Worm (Caenorhabditis elegans) whole organism, L3 larva: Measurements from ENCODE around the gene Y6G8.15.
A peak's percentile ranks its signal among the peaks of the same experiment; 100 is the strongest.
"Not testable (repeated sequence)": the region's sequence is repeated elsewhere in the genome, so short reads cannot be mapped to it uniquely, and the experiment has no call there.

Experiments used
- R02D3.7 ChIP-seq: fragments of 150-350 bp; optimal IDR thresholded peaks from 2 replicates; lab custom pipeline; 2014; ENCODE audit warnings: missing biosample characterization, missing genetic modification characterization
- aly-2 ChIP-seq: fragments of 150-350 bp; optimal IDR thresholded peaks from 2 replicates; lab custom pipeline; 2014; ENCODE audit warnings: missing biosample characterization, missing genetic modification characterization
- ceh-16 ChIP-seq: sonication (generic microtip); optimal IDR thresholded peaks from 2 replicates; lab custom pipeline; 2017; ENCODE audit warnings: missing biosample characterization, missing genetic modification characterization
- egl-27 ChIP-seq: sonication (generic microtip); optimal IDR thresholded peaks from 4 replicates; lab custom pipeline; 2017; ENCODE audit warnings: missing biosample characterization, missing genetic modification reagents, missing genetic modification characterization
- egl-5 ChIP-seq: fragments of 150-350 bp; optimal IDR thresholded peaks from 2 replicates; lab custom pipeline; 2017; ENCODE audit warnings: missing biosample characterization, missing genetic modification reagents, missing genetic modification characterization, inconsistent platforms
- elt-2 ChIP-seq: sonication (generic microtip); optimal IDR thresholded peaks from 2 replicates; lab custom pipeline; 2016; ENCODE audit warnings: missing genetic modification reagents, mild to moderate bottlenecking, missing genetic modification characterization, missing compliant biosample characterization
- elt-3 ChIP-seq, 3 experiments: fragments of 150-350 bp in 1 of 3; sonication (generic microtip) in 2 of 3; optimal IDR thresholded peaks; 2 replicates in 2 of 3; 4 replicates in 1 of 3; lab custom pipeline; 2014 to 2017; ENCODE audit warnings: missing biosample characterization in 3 of 3, missing genetic modification characterization in 3 of 3
- fos-1 ChIP-seq: fragments of 150-350 bp; optimal IDR thresholded peaks from 2 replicates; lab custom pipeline; 2014; ENCODE audit warnings: missing biosample characterization, missing genetic modification characterization
- hmg-11 ChIP-seq: sonication (generic microtip); optimal IDR thresholded peaks from 2 replicates; lab custom pipeline; 2016; ENCODE audit warnings: missing genetic modification characterization, missing compliant biosample characterization
- lin-39 ChIP-seq: fragments of 150-350 bp; optimal IDR thresholded peaks from 2 replicates; lab custom pipeline; 2018; ENCODE audit warnings: missing biosample characterization, missing genetic modification reagents, missing genetic modification characterization
- mdl-1 ChIP-seq: fragments of 150-350 bp; optimal IDR thresholded peaks from 2 replicates; lab custom pipeline; 2014; ENCODE audit warnings: missing biosample characterization, missing genetic modification characterization
- nfya-1 ChIP-seq: sonication (generic microtip); optimal IDR thresholded peaks from 2 replicates; lab custom pipeline; 2017; ENCODE audit warnings: missing genetic modification characterization, mild to moderate bottlenecking, missing compliant biosample characterization, antibody characterized with exemption, moderate library complexity; ENCODE audit not compliant: insufficient read depth
- nhr-11 ChIP-seq: fragments of 150-350 bp; optimal IDR thresholded peaks from 2 replicates; lab custom pipeline; 2014; ENCODE audit warnings: missing biosample characterization, missing genetic modification characterization
- nhr-12 ChIP-seq: fragments of 150-350 bp; optimal IDR thresholded peaks from 2 replicates; lab custom pipeline; 2014; ENCODE audit warnings: missing biosample characterization, missing genetic modification characterization
- nhr-237 ChIP-seq: fragments of 150-350 bp; optimal IDR thresholded peaks from 2 replicates; lab custom pipeline; 2014; ENCODE audit warnings: missing biosample characterization, missing genetic modification characterization
- nhr-25 ChIP-seq: sonication (generic microtip); optimal IDR thresholded peaks from 2 replicates; lab custom pipeline; 2017; ENCODE audit warnings: missing biosample characterization, missing genetic modification characterization
- nhr-67 ChIP-seq: fragments of 150-350 bp; optimal IDR thresholded peaks from 2 replicates; lab custom pipeline; 2014; ENCODE audit warnings: missing biosample characterization, missing genetic modification characterization
- nhr-77 ChIP-seq: fragments of 150-350 bp; optimal IDR thresholded peaks from 2 replicates; lab custom pipeline; 2014; ENCODE audit warnings: missing biosample characterization, missing genetic modification characterization
- pha-4 ChIP-seq: fragments of 150-350 bp; optimal IDR thresholded peaks from 2 replicates; lab custom pipeline; 2014; ENCODE audit warnings: missing biosample characterization, missing genetic modification reagents, missing genetic modification characterization
- pqm-1 ChIP-seq: fragments of 150-350 bp; optimal IDR thresholded peaks from 2 replicates; lab custom pipeline; 2017; ENCODE audit warnings: missing biosample characterization, missing genetic modification characterization, inconsistent platforms
- snpc-4 ChIP-seq: fragments of 150-350 bp; optimal IDR thresholded peaks from 2 replicates; lab custom pipeline; 2014; ENCODE audit warnings: missing biosample characterization, missing genetic modification characterization
- tbx-2 ChIP-seq: sonication (generic microtip); optimal IDR thresholded peaks from 2 replicates; lab custom pipeline; 2016; ENCODE audit warnings: mild to moderate bottlenecking, missing genetic modification characterization, missing compliant biosample characterization
- unc-39 ChIP-seq: sonication (generic microtip); optimal IDR thresholded peaks from 4 replicates; lab custom pipeline; 2017; ENCODE audit warnings: missing biosample characterization, missing genetic modification characterization
- unc-62 ChIP-seq: fragments of 150-350 bp; sonication (generic microtip); optimal IDR thresholded peaks from 4 replicates; lab custom pipeline; 2014; ENCODE audit warnings: missing biosample characterization, missing genetic modification reagents, missing genetic modification characterization
- ztf-11 ChIP-seq: fragments of 150-350 bp; optimal IDR thresholded peaks from 2 replicates; lab custom pipeline; 2014; ENCODE audit warnings: missing biosample characterization, missing genetic modification characterization

Gene Y6G8.15

DNA sequence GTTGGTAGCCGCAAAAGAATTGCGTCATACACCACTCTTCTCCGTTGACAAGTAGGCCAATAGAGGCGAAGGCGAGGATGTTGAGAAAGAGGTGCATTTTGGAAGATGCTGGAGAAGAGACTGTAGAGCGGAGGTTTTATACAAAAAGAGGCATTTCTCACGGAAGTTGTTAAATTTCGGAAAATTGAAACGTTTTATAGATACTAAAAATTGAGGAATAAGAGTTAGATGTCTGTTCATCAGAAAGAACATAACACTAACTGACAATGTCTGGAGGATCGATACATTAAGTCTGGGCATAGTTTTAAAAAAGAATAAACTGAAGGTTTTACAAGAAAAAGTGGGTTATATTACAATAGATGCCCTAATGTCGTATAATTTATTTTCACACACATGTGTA lies 3.8 kb upstream of the Y6G8.15 start, which contains the start of gene Y6G8.14:
Gene Y6G8.14, minus strand, starts transcription at position 101 of the 400 bp plus-strand sequence.
- no peak for TF ChIP-seq lin-39 (tag; lab: Kevin White, UChicago)
- no peak for TF ChIP-seq unc-39 (tag; lab: Kevin White, UChicago)

ce11 chrV:17607797-17608196 lies 2.6 kb downstream of the Y6G8.15 start, which contains the start of gene srz-91:
srz-91 (plus strand) TSS chrV:17608097.
- TF ChIP-seq elt-3 (tag; optimal IDR thresholded peaks at IDR 0.05; lab: Kevin White, UChicago): no peak
- TF ChIP-seq nhr-11 (tag; lab: Kevin White, UChicago): no peak
- no peak for TF ChIP-seq hmg-11 (tag; lab: Kevin White, UChicago)
- no peak for TF ChIP-seq nhr-12
- TF ChIP-seq ztf-11 (tag; lab: Kevin White, UChicago): no peak
- no peak for TF ChIP-seq pha-4 (tag; lab: Kevin White, UChicago)
- TF ChIP-seq aly-2: no peak
- no peak for TF ChIP-seq nfya-1 (tag; lab: Kevin White, UChicago)

- TF ChIP-seq ceh-16 (tag; lab: Kevin White, UChicago); nhr-237; nhr-25 (tag; lab: Kevin White, UChicago): not testable (repeated sequence)
These were observed 4.4 kb downstream of the Y6G8.15 start, which contains the start of gene Y6G8.16 for ce11 chrV:17606050-17606449. Y6G8.16 (plus strand) TSS chrV:17606350.

DNA sequence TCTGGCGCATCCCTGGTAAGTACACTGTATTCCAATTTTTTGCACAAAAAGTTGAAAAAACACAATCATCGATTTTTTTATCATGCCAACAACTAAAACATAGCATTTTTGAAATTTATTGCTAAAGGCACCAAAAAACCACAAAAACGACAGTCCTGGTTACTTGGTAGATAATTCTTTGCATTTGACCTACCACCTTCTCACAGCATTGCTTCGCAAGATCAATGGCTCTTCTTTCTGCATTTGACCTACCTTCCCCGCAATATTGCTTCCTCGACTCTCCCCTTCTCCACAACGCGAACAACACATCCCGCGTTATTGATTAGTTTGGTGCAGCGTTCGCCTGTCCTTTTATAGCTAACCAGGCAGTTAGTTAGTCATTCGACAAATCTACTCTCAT lies 8.9 kb downstream of the Y6G8.15 start, which contains the start of gene ztf-25:
Gene ztf-25, plus strand, starts transcription at position 301 of the 400 bp plus-strand sequence.
- no peak for TF ChIP-seq ceh-16 (tag; lab: Kevin White, UChicago)
- no peak for TF ChIP-seq egl-5 (tag; lab: Kevin White, UChicago)
- TF ChIP-seq mdl-1 (tag; lab: Kevin White, UChicago): no peak
- TF ChIP-seq lin-39 (tag; lab: Kevin White, UChicago): no peak
- TF ChIP-seq tbx-2: no peak
- no peak for TF ChIP-seq nhr-77 (tag; lab: Kevin White, UChicago)
- TF ChIP-seq fos-1 (tag; lab: Kevin White, UChicago): no peak

DNA sequence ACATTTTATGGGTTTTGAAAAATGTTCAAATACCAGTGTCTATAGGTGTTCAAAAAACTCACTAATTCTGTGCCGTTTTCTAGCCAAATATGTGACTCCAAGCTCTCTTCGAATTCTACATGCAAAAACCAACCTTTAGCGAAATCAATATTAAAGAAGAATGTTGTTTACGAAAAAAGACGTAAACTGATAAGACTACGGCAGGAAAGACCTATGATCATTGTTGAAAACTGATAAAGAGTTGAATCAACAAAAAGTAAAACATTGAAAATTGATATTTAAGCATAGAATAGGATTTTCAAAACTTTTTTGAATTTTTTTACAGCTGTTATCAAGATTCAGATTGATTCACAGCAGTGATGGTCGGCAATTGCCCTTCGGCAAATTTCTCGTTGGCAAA lies 11.6 kb downstream of the Y6G8.15 start, which contains the start of gene Y6G8.2:
Gene Y6G8.2, minus strand, starts transcription at position 147 of the 400 bp plus-strand sequence.
- TF ChIP-seq lin-39 (tag; lab: Kevin White, UChicago) (no peak), pqm-1 (peak; percentile 80), ztf-11 (tag; lab: Kevin White, UChicago) (no peak), aly-2 (no peak), pha-4 (tag; lab: Kevin White, UChicago) (peak; percentile 61), nhr-12 (no peak), egl-27 (tag; lab: Kevin White, UChicago) (no peak), elt-2 (tag; lab: Kevin White, UChicago) (peak; percentile 88)

DNA sequence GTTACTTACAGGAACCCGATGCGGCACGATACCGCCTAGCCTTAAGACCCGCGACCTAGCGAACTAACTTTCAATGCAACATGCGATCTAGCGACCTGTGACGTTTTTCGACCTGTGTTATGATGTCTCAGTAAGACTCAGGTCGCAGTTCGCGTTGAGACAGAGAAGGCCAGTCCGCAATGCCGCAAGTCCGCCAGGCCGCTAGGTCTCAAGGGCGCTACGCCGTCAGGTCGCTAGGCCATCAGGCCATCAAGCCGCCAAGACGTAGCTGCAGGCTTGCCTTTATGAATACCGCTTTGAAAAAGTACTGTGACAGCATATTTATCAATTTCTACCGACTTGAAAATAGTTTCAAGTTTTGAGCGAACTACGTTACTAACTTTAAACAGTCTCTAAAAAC lies 14.7 kb downstream of the Y6G8.15 start:
- no peak for TF ChIP-seq R02D3.7 (tag; lab: Kevin White, UChicago)
- TF ChIP-seq snpc-4 (tag; lab: Kevin White, UChicago): no peak

DNA sequence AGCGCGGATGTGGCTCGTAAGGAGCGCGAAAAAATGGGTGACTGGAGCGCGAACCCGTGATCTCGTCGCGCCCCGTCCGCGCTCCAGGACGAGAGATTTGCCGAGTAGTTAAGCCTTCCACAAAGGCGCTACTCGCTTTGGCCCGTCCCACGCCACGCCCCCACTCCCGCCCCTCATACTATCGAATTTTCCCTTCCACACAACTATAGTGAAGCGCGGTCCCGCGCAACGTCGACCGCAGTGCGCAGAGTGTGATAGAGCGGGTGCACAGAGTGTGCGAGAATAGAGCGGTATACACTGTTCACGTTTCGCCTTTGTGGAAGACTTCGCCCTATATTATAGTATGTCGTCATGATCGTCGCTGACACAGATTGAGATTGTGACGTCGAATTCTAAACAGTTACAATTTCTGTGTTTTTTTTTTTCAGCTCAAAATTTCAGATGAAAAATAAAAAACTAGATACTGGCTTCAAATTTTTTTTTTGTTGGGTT lies 26.0 kb downstream of the Y6G8.15 start, which contains the start of gene fbxa-133:
Gene fbxa-133, plus strand, starts transcription at position 442 of the 492 bp plus-strand sequence.
- TF ChIP-seq R02D3.7 (tag; lab: Kevin White, UChicago); unc-62 (GFP tag; lab: Kevin White, UChicago); nhr-77 (tag; lab: Kevin White, UChicago): not testable (repeated sequence)

DNA sequence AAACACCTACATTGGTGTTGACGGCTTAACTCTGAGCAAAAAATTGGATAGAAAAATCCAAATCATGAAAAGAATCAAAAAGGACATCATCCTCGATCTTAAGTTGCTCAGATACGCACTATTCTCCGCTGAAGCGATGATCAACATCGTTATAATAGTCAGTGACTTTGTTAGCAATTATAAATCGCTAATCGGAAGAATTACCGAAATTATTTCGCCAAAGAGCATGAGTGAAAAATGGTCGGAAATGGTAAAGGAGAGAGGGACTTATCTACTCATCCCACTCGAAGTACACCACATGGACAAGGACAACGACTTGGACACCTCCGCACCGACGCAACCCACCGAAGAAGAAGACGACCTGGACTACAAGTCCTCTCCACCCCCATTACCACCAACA lies 30.4 kb downstream of the Y6G8.15 start:
- TF ChIP-seq elt-3 (tag; optimal IDR thresholded peaks at IDR 0.05; lab: Kevin White, UChicago) (no peak), nhr-237 (no peak), pha-4 (tag; lab: Kevin White, UChicago) (no peak), unc-39 (tag; lab: Kevin White, UChicago) (no peak), nhr-67 (no peak)
